Worm (Caenorhabditis elegans) whole organism, L2 larva: ENCODE measurements around the gene pho-12.

Source experiments
- C34F6.9 ChIP-seq: fragments of 150-350 bp; optimal IDR thresholded peaks from 2 replicates; lab custom pipeline; 2014; ENCODE audit warnings: missing biosample characterization, missing genetic modification characterization
- R02D3.7 ChIP-seq: fragments of 150-350 bp; optimal IDR thresholded peaks from 2 replicates; lab custom pipeline; 2014; ENCODE audit warnings: missing biosample characterization, missing genetic modification characterization
- Y55F3AM.14 ChIP-seq: fragments of 200-800 bp; sonication (Bioruptor generic); optimal IDR thresholded peaks from 2 replicates; lab custom pipeline; 2018; ENCODE audit warnings: mild to moderate bottlenecking, missing genetic modification characterization, missing compliant biosample characterization
- ZK546.5 ChIP-seq: sonication (generic microtip); optimal IDR thresholded peaks from 2 replicates; lab custom pipeline; 2017; ENCODE audit warnings: missing biosample characterization, missing genetic modification characterization
- alr-1 ChIP-seq: fragments of 150-350 bp; optimal IDR thresholded peaks from 2 replicates; lab custom pipeline; 2014; ENCODE audit warnings: missing biosample characterization, missing genetic modification characterization
- aly-2 ChIP-seq: fragments of 150-350 bp; optimal IDR thresholded peaks from 2 replicates; lab custom pipeline; 2014; ENCODE audit warnings: missing biosample characterization, missing genetic modification characterization
- ama-1 ChIP-seq: fragments of 150-350 bp; optimal IDR thresholded peaks from 2 replicates; lab custom pipeline; 2018; ENCODE audit warnings: inconsistent platforms
- blmp-1 ChIP-seq: sonication (generic microtip); optimal IDR thresholded peaks from 2 replicates; lab custom pipeline; 2017; ENCODE audit warnings: missing genetic modification characterization, mild to moderate bottlenecking, missing compliant biosample characterization, antibody characterized with exemption, moderate library complexity; ENCODE audit not compliant: insufficient read depth
- ceh-16 ChIP-seq: fragments of 150-350 bp; optimal IDR thresholded peaks from 2 replicates; lab custom pipeline; 2014; ENCODE audit warnings: missing biosample characterization, missing genetic modification characterization
- ceh-82 ChIP-seq: fragments of 150-350 bp; optimal IDR thresholded peaks from 2 replicates; lab custom pipeline; 2014; ENCODE audit warnings: missing biosample characterization, missing genetic modification characterization
- crh-2 ChIP-seq: sonication (generic microtip); optimal IDR thresholded peaks from 2 replicates; lab custom pipeline; 2017; ENCODE audit warnings: missing biosample characterization, missing genetic modification characterization
- elt-1 ChIP-seq: fragments of 150-350 bp; optimal IDR thresholded peaks from 2 replicates; lab custom pipeline; 2014; ENCODE audit warnings: missing biosample characterization, missing genetic modification characterization
- elt-3 ChIP-seq: sonication (generic microtip); optimal IDR thresholded peaks from 2 replicates; lab custom pipeline; 2017; ENCODE audit warnings: missing biosample characterization, missing genetic modification characterization
- fos-1 ChIP-seq: fragments of 150-350 bp; optimal IDR thresholded peaks from 2 replicates; lab custom pipeline; 2014; ENCODE audit warnings: missing biosample characterization, missing genetic modification characterization
- gmeb-1 ChIP-seq: fragments of 150-350 bp; optimal IDR thresholded peaks from 2 replicates; lab custom pipeline; 2014; ENCODE audit warnings: missing biosample characterization, missing genetic modification characterization
- lin-13 ChIP-seq: fragments of 150-350 bp; optimal IDR thresholded peaks from 2 replicates; lab custom pipeline; 2014; ENCODE audit warnings: missing biosample characterization, missing genetic modification reagents, missing genetic modification characterization
- lsy-2 ChIP-seq, 2 experiments: fragments of 150-350 bp in 1 of 2; sonication (generic microtip) in 1 of 2; optimal IDR thresholded peaks; 2 replicates each; lab custom pipeline; 2014 to 2017; ENCODE audit warnings: missing biosample characterization in 2 of 2, missing genetic modification characterization in 2 of 2
- mab-5 ChIP-seq: fragments of 150-350 bp; optimal IDR thresholded peaks from 2 replicates; lab custom pipeline; 2014; ENCODE audit warnings: missing biosample characterization, missing genetic modification characterization
- mbf-1 ChIP-seq: sonication (generic microtip); optimal IDR thresholded peaks from 2 replicates; lab custom pipeline; 2017; ENCODE audit warnings: missing biosample characterization, missing genetic modification characterization
- nhr-11 ChIP-seq: fragments of 150-350 bp; optimal IDR thresholded peaks from 2 replicates; lab custom pipeline; 2014; ENCODE audit warnings: missing biosample characterization, missing genetic modification characterization
- nhr-129 ChIP-seq: fragments of 150-350 bp; optimal IDR thresholded peaks from 2 replicates; lab custom pipeline; 2014; ENCODE audit warnings: missing biosample characterization, missing genetic modification characterization
- nhr-21 ChIP-seq: fragments of 150-350 bp; optimal IDR thresholded peaks from 2 replicates; lab custom pipeline; 2014; ENCODE audit warnings: missing biosample characterization, missing genetic modification characterization
- nhr-237 ChIP-seq: fragments of 150-350 bp; optimal IDR thresholded peaks from 2 replicates; lab custom pipeline; 2014; ENCODE audit warnings: missing biosample characterization, missing genetic modification characterization
- nhr-25 ChIP-seq: fragments of 150-350 bp; sonication (generic microtip); optimal IDR thresholded peaks from 3 replicates; lab custom pipeline; 2014; ENCODE audit warnings: missing biosample characterization, missing genetic modification characterization
- nhr-77 ChIP-seq: fragments of 150-350 bp; optimal IDR thresholded peaks from 2 replicates; lab custom pipeline; 2014; ENCODE audit warnings: missing biosample characterization, missing genetic modification characterization
- sem-4 ChIP-seq: fragments of 150-350 bp; optimal IDR thresholded peaks from 2 replicates; lab custom pipeline; 2014; ENCODE audit warnings: missing biosample characterization, missing genetic modification reagents, missing genetic modification characterization
- sma-3 ChIP-seq: sonication (generic microtip); optimal IDR thresholded peaks from 2 replicates; lab custom pipeline; 2016; ENCODE audit warnings: missing genetic modification reagents, missing genetic modification characterization, missing compliant biosample characterization
- sma-9 ChIP-seq, 2 experiments: fragments of 150-350 bp in 1 of 2; sonication (generic microtip) in 1 of 2; optimal IDR thresholded peaks; 2 replicates each; lab custom pipeline; 2014 to 2016; ENCODE audit warnings: missing genetic modification characterization in 2 of 2, mild to moderate bottlenecking in 1 of 2, missing biosample characterization in 1 of 2, missing compliant biosample characterization in 1 of 2, missing genetic modification reagents in 1 of 2, moderate library complexity in 1 of 2
- snpc-4 ChIP-seq: fragments of 150-350 bp; optimal IDR thresholded peaks from 2 replicates; lab custom pipeline; 2014; ENCODE audit warnings: missing biosample characterization, missing genetic modification characterization
- unc-39 ChIP-seq: fragments of 150-350 bp; optimal IDR thresholded peaks from 2 replicates; lab custom pipeline; 2014; ENCODE audit warnings: missing biosample characterization, missing genetic modification characterization
- unc-55 ChIP-seq: fragments of 150-350 bp; sonication (generic microtip); optimal IDR thresholded peaks from 3 replicates; lab custom pipeline; 2014; ENCODE audit warnings: missing biosample characterization, missing genetic modification reagents, missing genetic modification characterization
- unc-62 ChIP-seq: fragments of 150-350 bp; optimal IDR thresholded peaks from 2 replicates; lab custom pipeline; 2014; ENCODE audit warnings: missing biosample characterization, missing genetic modification reagents, missing genetic modification characterization
- ztf-1 ChIP-seq: fragments of 200-800 bp; sonication (Bioruptor generic); conservative IDR thresholded peaks from 2 replicates; pipeline ENCODE4 v1.3.6; 2022; ENCODE audit warnings: missing genetic modification characterization, missing compliant biosample characterization
- ztf-11 ChIP-seq: sonication (generic microtip); optimal IDR thresholded peaks from 2 replicates; lab custom pipeline; 2017; ENCODE audit warnings: missing biosample characterization, missing genetic modification characterization
- ztf-4 ChIP-seq: fragments of 150-350 bp; optimal IDR thresholded peaks from 2 replicates; lab custom pipeline; 2014; ENCODE audit warnings: missing biosample characterization, missing genetic modification characterization

pho-12 gene

ce11 chrII:5031612-5032011 lies 29.0 kb downstream of the pho-12 start, which contains the start of gene wdr-83:
Gene wdr-83 (minus strand): TSS chrII:5031712.
- TF ChIP-seq ama-1 (lab: Kevin White, UChicago) = no peak
- TF ChIP-seq nhr-11 (tag; lab: Kevin White, UChicago) = no peak

ce11 chrII:5027952-5028351 lies 32.7 kb downstream of the pho-12 start:
- TF ChIP-seq blmp-1 (tag; lab: Kevin White, UChicago) = no peak
- no peak for TF ChIP-seq ztf-4 (tag; lab: Kevin White, UChicago)
- no peak for TF ChIP-seq unc-39 (tag; lab: Kevin White, UChicago)
- TF ChIP-seq lsy-2 (tag; optimal IDR thresholded peaks at IDR 0.05; lab: Kevin White, UChicago) = no peak
- no peak for TF ChIP-seq nhr-77 (tag; lab: Kevin White, UChicago)
- no peak for TF ChIP-seq nhr-11 (tag; lab: Kevin White, UChicago)
- TF ChIP-seq sma-3 (GFP tag; lab: Kevin White, UChicago) = no peak
- TF ChIP-seq R02D3.7 (tag; lab: Kevin White, UChicago) = no peak
- TF ChIP-seq mab-5 (tag; lab: Kevin White, UChicago) = no peak
- TF ChIP-seq ztf-11 (tag; lab: Kevin White, UChicago) = no peak

DNA sequence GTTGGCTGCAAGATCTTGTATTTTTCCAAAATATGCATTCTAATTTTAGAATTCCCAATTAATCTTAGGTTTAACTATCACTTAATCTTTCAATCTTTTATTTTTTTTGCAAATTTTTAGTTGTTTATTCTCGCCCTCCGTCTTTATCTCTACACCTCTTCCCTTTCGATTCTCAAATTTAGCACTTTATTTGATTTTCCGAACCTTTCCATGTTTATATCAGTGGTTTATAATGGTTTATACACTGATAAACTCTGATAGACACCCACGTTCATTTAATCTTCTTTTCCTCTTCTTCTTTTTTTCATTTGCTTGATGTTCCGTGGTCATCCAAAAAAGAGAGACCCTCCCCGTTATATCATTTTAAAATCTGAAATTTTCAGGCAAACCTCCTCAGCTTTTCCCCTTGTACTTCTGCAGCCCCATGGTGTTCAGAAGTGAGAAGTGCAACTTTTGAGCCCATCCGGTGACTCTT lies 38.2 kb downstream of the pho-12 start, which contains the start of the genes nsy-1 and F59A6.13:
TSS of gene nsy-1 (plus strand) at position 377 of the 475 bp plus-strand sequence.
TSS of gene F59A6.13 (plus strand) at position 425 of the 475 bp plus-strand sequence.
- TF ChIP-seq sma-9 (GFP tag; optimal IDR thresholded peaks at IDR 0.05; lab: Kevin White, UChicago) = peak; percentile 35
- no peak for TF ChIP-seq sma-9 (tag; optimal IDR thresholded peaks at IDR 0.05; lab: Kevin White, UChicago)
- TF ChIP-seq ceh-16 (tag; lab: Kevin White, UChicago) = no peak
- TF ChIP-seq fos-1 (tag; lab: Kevin White, UChicago) = peak; percentile 61
- no peak for TF ChIP-seq lsy-2 (tag; optimal IDR thresholded peaks at IDR 0.05; lab: Kevin White, UChicago)
- no peak for TF ChIP-seq nhr-129 (tag; lab: Kevin White, UChicago)
- no peak for TF ChIP-seq mbf-1 (tag; lab: Kevin White, UChicago)

ce11 chrII:5021518-5021917 lies 39.1 kb downstream of the pho-12 start:
- peak; percentile 60 for TF ChIP-seq nhr-25 (tag; lab: Kevin White, UChicago)
- no peak for TF ChIP-seq ztf-1 (GFP tag; lab: Robert Waterston, UW)
- TF ChIP-seq nhr-11 (tag; lab: Kevin White, UChicago) = no peak
- no peak for TF ChIP-seq crh-2 (tag; lab: Kevin White, UChicago)
- no peak for TF ChIP-seq Y55F3AM.14 (GFP tag; lab: Kevin White, UChicago)
- no peak for TF ChIP-seq sem-4 (tag; lab: Kevin White, UChicago)
- TF ChIP-seq ztf-4 (tag; lab: Kevin White, UChicago) = no peak
- no peak for TF ChIP-seq nhr-237 (tag; lab: Kevin White, UChicago)
- no peak for TF ChIP-seq nhr-21 (tag; lab: Kevin White, UChicago)
- TF ChIP-seq aly-2 (tag; lab: Kevin White, UChicago) = no peak
- TF ChIP-seq blmp-1 (tag; lab: Kevin White, UChicago) = peak; percentile 39
- TF ChIP-seq fos-1 (tag; lab: Kevin White, UChicago) = no peak

DNA sequence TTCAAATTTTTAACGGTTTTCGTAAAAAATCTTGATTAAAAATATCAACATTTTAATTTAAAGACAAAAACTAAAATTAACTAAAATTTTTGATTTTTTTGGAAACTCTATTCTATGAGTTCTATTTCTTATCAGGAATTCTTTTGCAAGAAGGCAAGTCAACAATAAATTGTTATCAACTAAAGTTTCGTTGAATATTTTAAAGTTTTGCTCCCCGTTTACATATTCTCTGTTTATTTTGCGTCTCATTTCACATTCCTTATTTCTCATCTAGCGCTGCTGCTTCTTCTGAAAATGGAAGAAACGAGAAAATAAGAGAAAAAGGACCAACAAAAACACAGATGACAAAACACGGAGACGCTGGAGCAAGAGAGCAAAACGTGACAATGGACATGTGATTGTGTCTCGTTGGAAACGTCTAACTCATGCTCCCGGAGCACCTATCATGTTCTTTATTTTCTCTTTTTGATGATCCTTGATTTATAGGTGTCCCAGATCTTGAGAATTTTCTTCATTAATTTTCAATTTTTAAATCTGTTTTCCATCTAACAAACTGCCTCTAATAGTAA lies 40.0 kb downstream of the pho-12 start:
- TF ChIP-seq C34F6.9 (peak; percentile 33), fos-1 (tag; lab: Kevin White, UChicago) (peak; percentile 47), nhr-129 (tag; lab: Kevin White, UChicago) (peak; percentile 65), sma-9 (GFP tag; optimal IDR thresholded peaks at IDR 0.05; lab: Kevin White, UChicago) (no peak), sma-9 (tag; optimal IDR thresholded peaks at IDR 0.05; lab: Kevin White, UChicago) (no peak)

DNA sequence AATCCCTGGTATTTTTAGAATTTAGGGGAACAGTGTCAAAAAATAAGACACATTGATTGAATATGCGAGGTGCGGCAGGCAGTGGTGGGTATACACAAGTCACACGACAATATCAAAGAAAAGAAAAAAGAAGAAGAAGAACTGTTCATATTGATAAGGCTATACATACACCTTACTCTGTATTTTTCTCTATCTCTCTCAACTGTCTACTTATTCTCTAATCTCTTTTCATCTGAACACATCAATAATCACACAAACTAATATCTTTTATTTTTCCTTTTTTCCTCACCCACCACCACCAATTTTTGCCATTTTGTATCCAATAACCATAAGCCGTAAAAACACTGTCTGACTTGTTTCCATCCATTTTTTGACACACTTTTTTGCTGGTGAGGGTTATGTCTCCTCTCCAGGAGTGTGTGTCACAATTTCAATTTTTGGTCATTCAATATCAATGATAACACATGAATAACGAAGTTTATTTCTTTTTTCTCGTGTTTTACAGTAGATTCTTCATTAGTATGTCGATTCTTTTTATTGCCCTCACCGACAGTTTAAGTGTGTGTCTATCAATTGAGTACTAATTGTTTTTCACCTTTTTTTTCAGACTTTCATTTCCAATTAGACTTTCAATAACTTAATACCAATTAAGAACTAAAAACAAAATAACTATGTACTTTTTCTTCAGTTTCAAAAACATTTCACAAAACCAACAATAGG lies 41.1 kb downstream of the pho-12 start:
- TF ChIP-seq lin-13 (no peak), nhr-21 (tag; lab: Kevin White, UChicago) (peak; percentile 54), nhr-77 (tag; lab: Kevin White, UChicago) (no peak), crh-2 (tag; lab: Kevin White, UChicago) (peak; percentile 68), elt-1 (tag; lab: Kevin White, UChicago) (no peak), unc-55 (GFP tag; lab: Kevin White, UChicago) (no peak), ceh-82 (tag; lab: Kevin White, UChicago) (no peak), mab-5 (tag; lab: Kevin White, UChicago) (no peak), sem-4 (tag; lab: Kevin White, UChicago) (peak; percentile 14), nhr-25 (tag; lab: Kevin White, UChicago) (peak; percentile 67), ztf-1 (GFP tag; lab: Robert Waterston, UW) (no peak), ztf-11 (tag; lab: Kevin White, UChicago) (no peak), unc-62 (no peak), ZK546.5 (no peak), R02D3.7 (tag; lab: Kevin White, UChicago) (no peak), gmeb-1 (tag; lab: Kevin White, UChicago) (peak; percentile 9), elt-3 (no peak), Y55F3AM.14 (GFP tag; lab: Kevin White, UChicago) (no peak), sma-9 (GFP tag; optimal IDR thresholded peaks at IDR 0.05; lab: Kevin White, UChicago) (peak; percentile 62), sma-9 (tag; optimal IDR thresholded peaks at IDR 0.05; lab: Kevin White, UChicago) (no peak), sma-3 (GFP tag; lab: Kevin White, UChicago) (peak; percentile 34), ama-1 (lab: Kevin White, UChicago) (no peak), alr-1 (no peak), snpc-4 (tag; lab: Kevin White, UChicago) (no peak), nhr-11 (tag; lab: Kevin White, UChicago) (no peak), nhr-129 (tag; lab: Kevin White, UChicago) (peak; percentile 34)
